Fruit fly (Drosophila melanogaster) whole organism, embryonic: ENCODE data around the gene Pif1A.

ENCODE experiments used
- Blimp-1 ChIP-seq: fragments of 200-800 bp; sonication (Bioruptor generic); optimal IDR thresholded peaks from 3 replicates; lab custom pipeline; 2018; ENCODE audit warnings: missing biosample characterization, missing genetic modification characterization, mild to moderate bottlenecking, moderate library complexity, missing genetic modification reagents
- CG10431 ChIP-seq: fragments of 200-800 bp; sonication (Bioruptor generic); optimal IDR thresholded peaks from 3 replicates; lab custom pipeline; 2018; ENCODE audit warnings: missing biosample characterization, mild to moderate bottlenecking, missing genetic modification characterization
- CG10543 ChIP-seq: fragments of 200-800 bp; sonication (Bioruptor generic); optimal IDR thresholded peaks from 3 replicates; lab custom pipeline; 2017; ENCODE audit warnings: missing biosample characterization, mild to moderate bottlenecking, missing genetic modification characterization, moderate library complexity
- CG12236 ChIP-seq: fragments of 200-800 bp; sonication (Bioruptor generic); optimal IDR thresholded peaks from 2 replicates; lab custom pipeline; 2016; ENCODE audit warnings: missing biosample characterization, missing genetic modification characterization
- CG14667 ChIP-seq: fragments of 200-800 bp; sonication (Bioruptor generic); IDR thresholded peaks from 2 replicates; pipeline ENCODE4 v1.3.6; 2022; ENCODE audit warnings: missing biosample characterization, missing genetic modification characterization
- CG18476 ChIP-seq: fragments of 200-800 bp; sonication (Bioruptor generic); optimal IDR thresholded peaks from 2 replicates; lab custom pipeline; 2016; ENCODE audit warnings: missing biosample characterization, mild to moderate bottlenecking, missing genetic modification characterization
- CG2712 ChIP-seq: fragments of 200-800 bp; optimal IDR thresholded peaks from 3 replicates; lab custom pipeline; 2019; ENCODE audit warnings: missing biosample characterization, mild to moderate bottlenecking, missing genetic modification characterization, moderate library complexity
- CG3065 ChIP-seq: fragments of 200-800 bp; sonication (Bioruptor generic); optimal IDR thresholded peaks from 2 replicates; lab custom pipeline; 2016; ENCODE audit warnings: missing biosample characterization, missing genetic modification characterization
- CG33213 ChIP-seq: fragments of 200-800 bp; sonication (Bioruptor generic); optimal IDR thresholded peaks from 3 replicates; lab custom pipeline; 2016; ENCODE audit warnings: missing biosample characterization, missing genetic modification characterization
- CG6813 ChIP-seq: fragments of 200-800 bp; sonication (Bioruptor generic); optimal IDR thresholded peaks from 2 replicates; lab custom pipeline; 2017; ENCODE audit warnings: missing biosample characterization, missing genetic modification characterization, mild to moderate bottlenecking, moderate library complexity, missing genetic modification reagents
- CG7271 ChIP-seq: fragments of 200-800 bp; sonication (Bioruptor generic); optimal IDR thresholded peaks from 2 replicates; lab custom pipeline; 2018; ENCODE audit warnings: missing biosample characterization, mild to moderate bottlenecking, missing genetic modification characterization, moderate library complexity
- CG7556 ChIP-seq: fragments of 200-800 bp; sonication (Bioruptor generic); optimal IDR thresholded peaks from 2 replicates; lab custom pipeline; 2017; ENCODE audit warnings: missing biosample characterization, mild to moderate bottlenecking, missing genetic modification characterization
- CG7786 ChIP-seq: fragments of 200-800 bp; sonication (Bioruptor generic); optimal IDR thresholded peaks from 2 replicates; lab custom pipeline; 2016; ENCODE audit warnings: missing biosample characterization, missing genetic modification characterization
- CG8281 ChIP-seq: fragments of 200-800 bp; sonication (Bioruptor generic); optimal IDR thresholded peaks from 2 replicates; lab custom pipeline; 2018; ENCODE audit warnings: missing biosample characterization, mild to moderate bottlenecking, missing genetic modification characterization, moderate library complexity
- Dip3 ChIP-seq: fragments of 200-800 bp; sonication (Bioruptor generic); optimal IDR thresholded peaks from 3 replicates; lab custom pipeline; 2016; ENCODE audit warnings: missing biosample characterization, missing genetic modification characterization
- Doc3 ChIP-seq: fragments of 200-800 bp; sonication (Bioruptor generic); IDR thresholded peaks from 3 replicates; pipeline ENCODE4 v1.3.6; 2022; ENCODE audit warnings: missing biosample characterization, missing genetic modification characterization; ENCODE audit not compliant: partially characterized antibody
- H15 ChIP-seq: fragments of 200-800 bp; sonication (Bioruptor generic); IDR thresholded peaks from 3 replicates; pipeline ENCODE4 v1.3.6; 2022; ENCODE audit warnings: missing biosample characterization, missing genetic modification characterization
- Hey ChIP-seq: fragments of 200-800 bp; sonication (Bioruptor generic); optimal IDR thresholded peaks from 3 replicates; lab custom pipeline; 2018; ENCODE audit warnings: missing biosample characterization, mild to moderate bottlenecking, missing genetic modification characterization
- HmgZ ChIP-seq: fragments of 200-800 bp; sonication (Bioruptor generic); optimal IDR thresholded peaks from 2 replicates; lab custom pipeline; 2018; ENCODE audit warnings: missing biosample characterization, mild to moderate bottlenecking, missing genetic modification characterization
- Hmr ChIP-seq: fragments of 200-800 bp; sonication (Bioruptor generic); optimal IDR thresholded peaks from 3 replicates; lab custom pipeline; 2017; ENCODE audit warnings: mild to moderate bottlenecking, missing biosample characterization, missing genetic modification reagents, missing genetic modification characterization
- Meics ChIP-seq: fragments of 200-800 bp; sonication (Bioruptor generic); optimal IDR thresholded peaks from 2 replicates; lab custom pipeline; 2017; ENCODE audit warnings: missing biosample characterization, mild to moderate bottlenecking, missing genetic modification characterization
- Mrtf ChIP-seq: fragments of 200-800 bp; sonication (Bioruptor generic); IDR thresholded peaks from 3 replicates; pipeline ENCODE4 v1.3.6; 2022; ENCODE audit warnings: missing biosample characterization, missing genetic modification characterization
- NC2β ChIP-seq: fragments of 200-800 bp; sonication (Bioruptor generic); optimal IDR thresholded peaks from 2 replicates; lab custom pipeline; 2016; ENCODE audit warnings: missing biosample characterization, missing genetic modification characterization
- Oaz ChIP-seq: fragments of 200-800 bp; sonication (Bioruptor generic); IDR thresholded peaks from 2 replicates; pipeline ENCODE4 v1.3.6; 2022; ENCODE audit warnings: missing biosample characterization, missing genetic modification characterization
- PHDP ChIP-seq: fragments of 200-800 bp; sonication (Bioruptor generic); optimal IDR thresholded peaks from 3 replicates; lab custom pipeline; 2018; ENCODE audit warnings: missing biosample characterization, mild to moderate bottlenecking, missing genetic modification characterization, moderate library complexity
- Six4 ChIP-seq: fragments of 200-800 bp; sonication (Bioruptor generic); optimal IDR thresholded peaks from 2 replicates; lab custom pipeline; 2016; ENCODE audit warnings: missing biosample characterization, missing genetic modification characterization
- Taf1 ChIP-seq: fragments of 200-800 bp; sonication (Bioruptor generic); IDR thresholded peaks from 2 replicates; pipeline ENCODE4 v1.3.6; 2022; ENCODE audit warnings: missing biosample characterization, missing genetic modification characterization
- Usf ChIP-seq: fragments of 200-800 bp; sonication (Bioruptor generic); optimal IDR thresholded peaks from 2 replicates; lab custom pipeline; 2017; ENCODE audit warnings: missing genotype, missing biosample characterization, missing genetic modification characterization
- ash1 ChIP-seq: fragments of 200-800 bp; sonication (Bioruptor generic); optimal IDR thresholded peaks from 2 replicates; lab custom pipeline; 2018; ENCODE audit warnings: missing biosample characterization, mild to moderate bottlenecking, missing genetic modification characterization
- bbx ChIP-seq: fragments of 200-800 bp; sonication (Bioruptor generic); IDR thresholded peaks from 2 replicates; pipeline ENCODE4 v1.3.6; 2022; ENCODE audit warnings: missing biosample characterization, missing genetic modification characterization; ENCODE audit not compliant: partially characterized antibody
- dmrt11E ChIP-seq: fragments of 200-800 bp; sonication (Bioruptor generic); optimal IDR thresholded peaks from 3 replicates; lab custom pipeline; 2018; ENCODE audit warnings: missing biosample characterization, mild to moderate bottlenecking, missing genetic modification characterization, moderate library complexity
- ems ChIP-seq: fragments of 200-800 bp; sonication (Bioruptor generic); optimal IDR thresholded peaks from 3 replicates; lab custom pipeline; 2016; ENCODE audit warnings: missing biosample characterization, missing genetic modification characterization
- hth ChIP-seq: fragments of >200 bp; optimal IDR thresholded peaks from 2 replicates; lab custom pipeline; 2017; ENCODE audit warnings: inconsistent platforms
- maf-S ChIP-seq: fragments of 200-800 bp; sonication (Bioruptor generic); optimal IDR thresholded peaks from 2 replicates; lab custom pipeline; 2016; ENCODE audit warnings: missing biosample characterization, missing genetic modification characterization
- nom ChIP-seq: fragments of 200-800 bp; sonication (Bioruptor generic); optimal IDR thresholded peaks from 2 replicates; lab custom pipeline; 2017; ENCODE audit warnings: missing biosample characterization, missing genetic modification characterization, mild to moderate bottlenecking, moderate library complexity, missing genetic modification reagents
- oc ChIP-seq: fragments of 200-800 bp; sonication (Bioruptor generic); optimal IDR thresholded peaks from 2 replicates; lab custom pipeline; 2018; ENCODE audit warnings: missing biosample characterization, mild to moderate bottlenecking, missing genetic modification characterization, moderate library complexity
- prd ChIP-seq, 3 experiments: fragments of >200 bp in 2 of 3; fragments of 200-800 bp in 1 of 3; sonication (Bioruptor generic) in 1 of 3; optimal IDR thresholded peaks in 2 of 3; IDR thresholded peaks in 1 of 3; 2 replicates in 2 of 3; 3 replicates in 1 of 3; pipeline versions ENCODE4 v1.3.6 to Lab custom; 2017 to 2022; ENCODE audit warnings: missing biosample characterization in 1 of 3, missing genetic modification characterization in 1 of 3
- psq ChIP-seq: fragments of 200-800 bp; sonication (Bioruptor generic); optimal IDR thresholded peaks from 2 replicates; lab custom pipeline; 2017; ENCODE audit warnings: missing biosample characterization, missing genetic modification characterization
- salm ChIP-seq: fragments of 200-800 bp; sonication (Bioruptor generic); optimal IDR thresholded peaks from 2 replicates; lab custom pipeline; 2018; ENCODE audit warnings: missing biosample characterization, mild to moderate bottlenecking, missing genetic modification characterization
- schlank ChIP-seq: fragments of 200-800 bp; sonication (Bioruptor generic); optimal IDR thresholded peaks from 2 replicates; lab custom pipeline; 2018; ENCODE audit warnings: missing biosample characterization, mild to moderate bottlenecking, missing genetic modification characterization
- shn ChIP-seq: fragments of 200-800 bp; sonication (Bioruptor generic); optimal IDR thresholded peaks from 3 replicates; lab custom pipeline; 2016; ENCODE audit warnings: missing biosample characterization, missing genetic modification characterization
- sima ChIP-seq: fragments of 200-800 bp; sonication (Bioruptor generic); optimal IDR thresholded peaks from 2 replicates; lab custom pipeline; 2016; ENCODE audit warnings: missing biosample characterization, missing genetic modification characterization
- sisA ChIP-seq: fragments of 200-800 bp; sonication (Bioruptor generic); IDR thresholded peaks from 2 replicates; pipeline ENCODE4 v1.3.6; 2022; ENCODE audit warnings: missing biosample characterization, missing genetic modification characterization
- slbo ChIP-seq: fragments of 200-800 bp; sonication (Bioruptor generic); IDR thresholded peaks from 2 replicates; pipeline ENCODE4 v1.3.6; 2022; ENCODE audit warnings: missing biosample characterization, missing genetic modification characterization
- slou ChIP-seq: fragments of 200-800 bp; sonication (Bioruptor generic); optimal IDR thresholded peaks from 3 replicates; lab custom pipeline; 2016; ENCODE audit warnings: missing biosample characterization, missing genetic modification characterization
- so ChIP-seq: fragments of 200-800 bp; sonication (Bioruptor generic); IDR thresholded peaks from 3 replicates; pipeline ENCODE4 v1.3.6; 2022; ENCODE audit warnings: missing biosample characterization, missing genetic modification characterization
- sug ChIP-seq: fragments of 200-800 bp; optimal IDR thresholded peaks from 2 replicates; lab custom pipeline; 2019; ENCODE audit warnings: missing biosample characterization, mild to moderate bottlenecking, missing genetic modification characterization, moderate library complexity
- tio ChIP-seq: fragments of 200-800 bp; sonication (Bioruptor generic); optimal IDR thresholded peaks from 2 replicates; lab custom pipeline; 2017; ENCODE audit warnings: missing biosample characterization, missing genetic modification characterization, inconsistent platforms
- tup ChIP-seq: fragments of 200-800 bp; sonication (Bioruptor generic); optimal IDR thresholded peaks from 2 replicates; lab custom pipeline; 2016; ENCODE audit warnings: missing biosample characterization, mild to moderate bottlenecking, missing genetic modification characterization, moderate library complexity
- yki ChIP-seq: fragments of >200 bp; optimal IDR thresholded peaks from 3 replicates; lab custom pipeline; 2018

Pif1A gene

dm6 chr3R:8747134-8747870, 53.7 kb downstream of the Pif1A start, which contains the start of the genes CG9801 and Nasp (continued):
- no peak for TF ChIP-seq hth (lab: Kevin White, UChicago)
- TF ChIP-seq CG3065 (GFP tag; lab: Kevin White, UChicago), result no peak
- peak; percentile 12 for TF ChIP-seq CG18476
- TF ChIP-seq HmgZ (tag; lab: Kevin White, UChicago), result peak; percentile 76
- no peak for TF ChIP-seq Usf (GFP tag; lab: Kevin White, UChicago)
- TF ChIP-seq tup (GFP tag; lab: Kevin White, UChicago), result no peak
- TF ChIP-seq oc (tag; lab: Kevin White, UChicago), result no peak
- peak; percentile 49; the same call in 2 of the 3 replicates for TF ChIP-seq Doc3 (GFP tag; lab: Robert Waterston, UW)
- TF ChIP-seq Hmr (GFP tag; lab: Kevin White, UChicago), result peak; percentile 68
- no peak for TF ChIP-seq slou
- TF ChIP-seq Hey, result no peak
- peak; percentile 84 for TF ChIP-seq bbx (GFP tag; lab: Robert Waterston, UW)
- peak; percentile 19; the same call in 1 of the 2 replicates for TF ChIP-seq sisA (GFP tag; lab: Robert Waterston, UW)
- no peak for TF ChIP-seq CG14667 (GFP tag; lab: Robert Waterston, UW)
- no peak for TF ChIP-seq Taf1
- no peak for TF ChIP-seq Six4 (GFP tag; lab: Kevin White, UChicago)
- TF ChIP-seq ems, result peak; percentile 13
- peak; percentile 16 for TF ChIP-seq Blimp-1 (GFP tag; lab: Kevin White, UChicago)
- peak; percentile 46 for TF ChIP-seq CG2712 (tag; lab: Kevin White, UChicago)
- TF ChIP-seq CG6813 (GFP tag; lab: Kevin White, UChicago), result peak; percentile 4
- TF ChIP-seq sug (tag; lab: Kevin White, UChicago), result no peak
- peak; percentile 81 for TF ChIP-seq CG33213 (GFP tag; lab: Kevin White, UChicago)
- no peak for TF ChIP-seq H15
- TF ChIP-seq CG12236 (GFP tag; lab: Kevin White, UChicago), result no peak
- TF ChIP-seq nom (GFP tag; lab: Kevin White, UChicago), result no peak
- TF ChIP-seq CG7556 (GFP tag; lab: Kevin White, UChicago), result no peak
- no peak for TF ChIP-seq CG8281 (tag; lab: Kevin White, UChicago)
- peak; percentile 11 for TF ChIP-seq dmrt11E (tag; lab: Kevin White, UChicago)
- peak; percentile 31; the same call in 1 of the 2 replicates for TF ChIP-seq slbo
- no peak for TF ChIP-seq CG10431 (GFP tag; lab: Kevin White, UChicago)
- TF ChIP-seq salm (tag; lab: Kevin White, UChicago), result no peak
- no peak for TF ChIP-seq maf-S
- TF ChIP-seq prd (optimal IDR thresholded peaks at IDR 0.05; lab: Kevin White, UChicago), result no peak
- peak; percentile 22; the same call in 1 of the 3 replicates for TF ChIP-seq prd (GFP tag; IDR thresholded peaks at IDR 0.05; lab: Robert Waterston, UW)
- no peak for TF ChIP-seq Dip3 (GFP tag; lab: Kevin White, UChicago)
- TF ChIP-seq CG10543 (GFP tag; lab: Kevin White, UChicago), result peak; percentile 26
- no peak for TF ChIP-seq shn
- TF ChIP-seq Oaz (GFP tag; lab: Robert Waterston, UW), result no peak
- TF ChIP-seq yki (lab: Kevin White, UChicago), result no peak
- no peak for TF ChIP-seq CG7786 (GFP tag; lab: Kevin White, UChicago)
- no peak for TF ChIP-seq CG7271
- no peak for TF ChIP-seq schlank (tag; lab: Kevin White, UChicago)
- TF ChIP-seq tio, result no peak
- TF ChIP-seq PHDP (tag; lab: Kevin White, UChicago), result no peak
- TF ChIP-seq Meics (GFP tag; lab: Kevin White, UChicago), result no peak
- no peak for TF ChIP-seq Mrtf
- peak; percentile 33 for TF ChIP-seq psq (GFP tag; lab: Kevin White, UChicago)
- TF ChIP-seq so (GFP tag; lab: Robert Waterston, UW), result peak; percentile 48; the same call in 1 of the 3 replicates
- no peak for TF ChIP-seq sima (GFP tag; lab: Kevin White, UChicago)
- TF ChIP-seq NC2β (GFP tag; lab: Kevin White, UChicago), result peak; percentile 62
- no peak for TF ChIP-seq ash1 (GFP tag; lab: Kevin White, UChicago)
